Fruit fly (Drosophila melanogaster) whole organism, embryonic: Measurements from ENCODE around the gene CG4301.

ENCODE experiments used
- Asciz ChIP-seq: fragments of 200-800 bp; sonication (Bioruptor generic); optimal IDR thresholded peaks from 2 replicates; lab custom pipeline; 2017; ENCODE audit warnings: missing biosample characterization, mild to moderate bottlenecking, missing genetic modification characterization, missing genetic modification reagents
- CG15696 ChIP-seq: fragments of 200-800 bp; sonication (Bioruptor generic); optimal IDR thresholded peaks from 2 replicates; lab custom pipeline; 2019; ENCODE audit warnings: missing biosample characterization, mild to moderate bottlenecking, missing genetic modification characterization, moderate library complexity
- CG16863 ChIP-seq: fragments of 200-800 bp; sonication (Bioruptor generic); optimal IDR thresholded peaks from 3 replicates; lab custom pipeline; 2016; ENCODE audit warnings: missing biosample characterization, missing genetic modification characterization
- CG17361 ChIP-seq: fragments of 200-800 bp; sonication (Bioruptor generic); IDR thresholded peaks from 3 replicates; pipeline ENCODE4 v1.3.6; 2022; ENCODE audit warnings: missing biosample characterization, missing genetic modification characterization
- CG17568 ChIP-seq: fragments of 200-800 bp; sonication (Bioruptor generic); optimal IDR thresholded peaks from 2 replicates; lab custom pipeline; 2018; ENCODE audit warnings: missing biosample characterization, mild to moderate bottlenecking, missing genetic modification characterization, moderate library complexity
- CG3065 ChIP-seq: fragments of 200-800 bp; sonication (Bioruptor generic); optimal IDR thresholded peaks from 2 replicates; lab custom pipeline; 2016; ENCODE audit warnings: missing biosample characterization, missing genetic modification characterization
- CG5953 ChIP-seq: fragments of 200-800 bp; sonication (Bioruptor generic); IDR thresholded peaks from 2 replicates; pipeline ENCODE4 v1.3.6; 2022; ENCODE audit warnings: missing biosample characterization, missing genetic modification characterization
- CG6689 ChIP-seq: fragments of 200-800 bp; sonication (Bioruptor generic); IDR thresholded peaks from 2 replicates; pipeline ENCODE4 v1.3.6; 2022; ENCODE audit warnings: missing biosample characterization, missing genetic modification characterization
- Dref ChIP-seq: fragments of 200-800 bp; sonication (Bioruptor generic); IDR thresholded peaks from 2 replicates; pipeline ENCODE4 v1.3.6; 2022; ENCODE audit warnings: missing biosample characterization, missing genetic modification characterization
- Jarid2 ChIP-seq: fragments of 200-800 bp; sonication (Bioruptor generic); optimal IDR thresholded peaks from 3 replicates; lab custom pipeline; 2017; ENCODE audit warnings: mild to moderate bottlenecking, missing biosample characterization, missing genetic modification reagents, missing genetic modification characterization
- Vsx1 ChIP-seq: fragments of 200-800 bp; sonication (Bioruptor generic); optimal IDR thresholded peaks from 2 replicates; lab custom pipeline; 2017; ENCODE audit warnings: missing biosample characterization, mild to moderate bottlenecking, missing genetic modification characterization, missing genetic modification reagents
- ara ChIP-seq: fragments of 200-800 bp; sonication (Bioruptor generic); IDR thresholded peaks from 2 replicates; pipeline ENCODE4 v1.3.6; 2022; ENCODE audit warnings: missing biosample characterization, missing genetic modification characterization
- kni ChIP-seq: fragments of 200-800 bp; sonication (Bioruptor generic); optimal IDR thresholded peaks from 3 replicates; lab custom pipeline; 2017; ENCODE audit warnings: mild to moderate bottlenecking, missing biosample characterization, missing genetic modification reagents, missing genetic modification characterization

DNA sequence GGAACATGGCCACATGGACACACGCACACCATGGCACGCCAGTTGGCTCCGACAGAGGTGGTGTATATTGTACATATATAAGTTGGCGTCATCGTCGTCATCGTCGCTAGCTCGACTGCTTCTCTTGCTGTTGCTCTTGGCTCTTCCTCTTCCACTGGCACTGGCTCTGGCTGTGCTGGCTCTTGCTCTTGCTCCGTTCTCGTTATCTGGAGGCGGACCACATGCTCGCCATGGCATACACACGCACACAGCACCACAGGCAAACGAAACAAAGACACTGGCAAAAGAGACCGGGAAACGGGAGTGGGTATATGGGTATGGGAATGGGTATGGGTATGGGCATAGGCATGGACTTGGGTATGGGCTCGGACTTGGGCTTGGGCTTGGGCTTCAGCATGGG lies 19.8 kb downstream of the CG4301 start:
- TF ChIP-seq Dref (GFP tag; lab: Robert Waterston, UW) (no peak), ara (GFP tag; lab: Robert Waterston, UW) (no peak), CG16863 (GFP tag; lab: Kevin White, UChicago) (no peak), kni (no peak), Asciz (GFP tag; lab: Kevin White, UChicago) (no peak), Jarid2 (no peak), CG15696 (tag; lab: Kevin White, UChicago) (no peak), CG6689 (GFP tag; lab: Robert Waterston, UW) (no peak), Vsx1 (GFP tag; lab: Kevin White, UChicago) (no peak), CG5953 (GFP tag; lab: Robert Waterston, UW) (no peak), CG3065 (GFP tag; lab: Kevin White, UChicago) (no peak), CG17361 (GFP tag; lab: Robert Waterston, UW) (no peak), CG17568 (GFP tag; lab: Kevin White, UChicago) (no peak)
